Worm (Caenorhabditis elegans) whole organism, young adult: ENCODE data around the gene F08D12.4.

Experiments
- B0336.3 ChIP-seq: fragments of 200-800 bp; sonication (Bioruptor generic); IDR thresholded peaks from 2 replicates; pipeline ENCODE4 v1.3.6; 2022; ENCODE audit warnings: missing genetic modification characterization, missing compliant biosample characterization
- Y67H2A.10 ChIP-seq: fragments of 200-800 bp; sonication (Bioruptor generic); conservative IDR thresholded peaks from 2 replicates; pipeline ENCODE4 v1.3.6; 2022; ENCODE audit warnings: missing genetic modification reagents, missing genetic modification characterization, missing compliant biosample characterization
- ama-1 ChIP-seq, 3 experiments: fragments of 150-350 bp in 1 of 3; sonication (generic microtip) in 2 of 3; optimal IDR thresholded peaks; 2 replicates each; lab custom pipeline; 2014 to 2018; ENCODE audit warnings: missing biosample characterization in 2 of 3, missing genetic modification characterization in 2 of 3, missing genetic modification reagents in 2 of 3
- efl-1 ChIP-seq: fragments of 150-350 bp; optimal IDR thresholded peaks from 2 replicates; lab custom pipeline; 2014; ENCODE audit warnings: missing biosample characterization, missing genetic modification reagents, missing genetic modification characterization
- mes-4 ChIP-seq: sonication (generic microtip); optimal IDR thresholded peaks from 2 replicates; lab custom pipeline; 2016; ENCODE audit warnings: missing genotype, missing genetic modification characterization, missing compliant biosample characterization
- unc-62 ChIP-seq: fragments of 150-350 bp; optimal IDR thresholded peaks from 2 replicates; lab custom pipeline; 2014; ENCODE audit warnings: missing biosample characterization, missing genetic modification reagents, missing genetic modification characterization

ce11 chrII:2752999-2753398 is 24.9 kb upstream of the F08D12.4 start, which contains the start of gene F29A7.3:
- TF ChIP-seq Y67H2A.10 (GFP tag; lab: Robert Waterston, UW) (no peak), ama-1 (optimal IDR thresholded peaks at IDR 0.05; lab: Kevin White, UChicago) (no peak), ama-1 (GFP tag; optimal IDR thresholded peaks at IDR 0.05; lab: Kevin White, UChicago) (no peak), B0336.3 (GFP tag; lab: Robert Waterston, UW) (no peak), efl-1 (GFP tag; lab: Kevin White, UChicago) (no peak), mes-4 (no peak), unc-62 (no peak)
